Fruit fly (Drosophila melanogaster): ENCODE measurements around the gene Slc25A46a.

DNA sequence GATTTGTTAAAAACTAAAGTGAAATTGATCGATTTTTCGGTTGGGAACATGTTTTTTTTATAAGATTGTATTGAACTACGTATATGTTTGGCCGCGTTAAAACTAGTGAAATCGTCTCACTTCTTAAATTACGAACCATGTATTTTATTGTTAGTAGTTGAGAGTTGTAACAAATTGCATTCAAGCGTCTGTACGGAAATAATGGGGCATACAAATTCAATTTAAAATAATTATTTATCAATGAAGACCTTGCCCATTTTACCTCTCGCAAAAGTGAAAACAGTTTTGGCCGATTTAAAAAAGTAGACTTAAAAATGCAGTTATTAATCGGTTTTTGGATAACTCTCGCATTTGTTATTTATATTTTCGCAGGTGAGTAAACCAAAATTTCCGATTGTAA lies 25.2 kb downstream of the Slc25A46a start, which contains the start of gene Muc14A:
- TF ChIP-seq Dll (optimal IDR thresholded peaks at IDR 0.05), result no peak
- no peak for TF ChIP-seq CG8478 (optimal IDR thresholded peaks at IDR 0.05)
